Fruit fly (Drosophila melanogaster) whole organism, prepupa: ENCODE data around the gene CG15155.

Experiments
- Blimp-1 ChIP-seq: fragments of 200-800 bp; sonication (Bioruptor generic); optimal IDR thresholded peaks from 3 replicates; lab custom pipeline; 2017; ENCODE audit warnings: missing biosample characterization, missing genetic modification characterization, mild to moderate bottlenecking, moderate library complexity, missing genetic modification reagents
- CG10669 ChIP-seq: fragments of 200-800 bp; sonication (Bioruptor generic); optimal IDR thresholded peaks from 3 replicates; lab custom pipeline; 2018; ENCODE audit warnings: missing biosample characterization, mild to moderate bottlenecking, missing genetic modification characterization, moderate library complexity
- CG11294 ChIP-seq: fragments of 200-800 bp; sonication (Bioruptor generic); IDR thresholded peaks from 2 replicates; pipeline ENCODE4 v1.3.6; 2022; ENCODE audit warnings: missing biosample characterization, missing genetic modification characterization
- CG11762 ChIP-seq: fragments of 200-800 bp; sonication (Bioruptor generic); optimal IDR thresholded peaks from 3 replicates; lab custom pipeline; 2016; ENCODE audit warnings: missing biosample characterization, missing genetic modification characterization; ENCODE audit not compliant: insufficient read depth
- CG1621 ChIP-seq: fragments of 200-800 bp; sonication (Bioruptor generic); optimal IDR thresholded peaks from 3 replicates; lab custom pipeline; 2018; ENCODE audit warnings: missing biosample characterization, mild to moderate bottlenecking, missing genetic modification characterization
- CG3032 ChIP-seq: fragments of 200-800 bp; optimal IDR thresholded peaks from 2 replicates; lab custom pipeline; 2019; ENCODE audit warnings: missing biosample characterization, mild to moderate bottlenecking, missing genetic modification characterization, moderate library complexity
- CG31627 ChIP-seq: fragments of 200-800 bp; sonication (Bioruptor generic); optimal IDR thresholded peaks from 3 replicates; lab custom pipeline; 2016; ENCODE audit warnings: missing biosample characterization, missing genetic modification characterization
- CG32006 ChIP-seq: fragments of 200-800 bp; sonication (Bioruptor generic); optimal IDR thresholded peaks from 3 replicates; lab custom pipeline; 2017; ENCODE audit warnings: missing biosample characterization, mild to moderate bottlenecking, missing genetic modification characterization
- CG34406 ChIP-seq: fragments of 200-800 bp; sonication (Bioruptor generic); optimal IDR thresholded peaks from 3 replicates; lab custom pipeline; 2016; ENCODE audit warnings: missing biosample characterization, missing genetic modification characterization
- CG3919 ChIP-seq: fragments of 200-800 bp; sonication (Bioruptor generic); optimal IDR thresholded peaks from 3 replicates; lab custom pipeline; 2016; ENCODE audit warnings: missing biosample characterization, missing genetic modification characterization
- CG4318 ChIP-seq: fragments of 200-800 bp; sonication (Bioruptor generic); optimal IDR thresholded peaks from 3 replicates; lab custom pipeline; 2017; ENCODE audit warnings: missing biosample characterization, mild to moderate bottlenecking, missing genetic modification characterization
- CG6163 ChIP-seq: fragments of 200-800 bp; sonication (Bioruptor generic); IDR thresholded peaks from 3 replicates; pipeline ENCODE4 v1.3.6; 2022; ENCODE audit warnings: missing biosample characterization, missing genetic modification characterization
- CG6276 ChIP-seq: fragments of 200-800 bp; sonication (Bioruptor generic); optimal IDR thresholded peaks from 2 replicates; lab custom pipeline; 2017; ENCODE audit warnings: missing biosample characterization, mild to moderate bottlenecking, missing genetic modification characterization
- CG6854 ChIP-seq: fragments of 200-800 bp; sonication (Bioruptor generic); optimal IDR thresholded peaks from 2 replicates; lab custom pipeline; 2017; ENCODE audit warnings: missing biosample characterization, mild to moderate bottlenecking, missing genetic modification characterization
- CG7368 ChIP-seq: fragments of 200-800 bp; sonication (Bioruptor generic); optimal IDR thresholded peaks from 3 replicates; lab custom pipeline; 2016; ENCODE audit warnings: missing biosample characterization, missing genetic modification characterization
- CG8119 ChIP-seq: fragments of 200-800 bp; sonication (Bioruptor generic); IDR thresholded peaks from 3 replicates; pipeline ENCODE4 v1.3.6; 2022; ENCODE audit warnings: missing biosample characterization, missing genetic modification characterization
- CG8632 ChIP-seq: fragments of 200-800 bp; sonication (Bioruptor generic); optimal IDR thresholded peaks from 3 replicates; lab custom pipeline; 2016; ENCODE audit warnings: missing biosample characterization, missing genetic modification characterization
- CG9139 ChIP-seq: fragments of 200-800 bp; sonication (Bioruptor generic); optimal IDR thresholded peaks from 3 replicates; lab custom pipeline; 2017; ENCODE audit warnings: missing biosample characterization, mild to moderate bottlenecking, missing genetic modification characterization
- Eip75B ChIP-seq: fragments of 200-800 bp; sonication (Bioruptor generic); optimal IDR thresholded peaks from 3 replicates; lab custom pipeline; 2016; ENCODE audit warnings: missing biosample characterization, missing genetic modification characterization
- Eip78C ChIP-seq: fragments of 200-800 bp; sonication (Bioruptor generic); peaks from one replicate; lab custom pipeline; 2016; ENCODE audit warnings: missing biosample characterization, missing genetic modification characterization
- Ets21C ChIP-seq: fragments of 200-800 bp; sonication (Bioruptor generic); optimal IDR thresholded peaks from 3 replicates; lab custom pipeline; 2016; ENCODE audit warnings: missing biosample characterization, missing genetic modification characterization
- Ets96B ChIP-seq: fragments of 200-800 bp; optimal IDR thresholded peaks from 2 replicates; lab custom pipeline; 2019; ENCODE audit warnings: missing biosample characterization, mild to moderate bottlenecking, missing genetic modification characterization, moderate library complexity
- Gug ChIP-seq: fragments of 200-800 bp; sonication (Bioruptor generic); IDR thresholded peaks from 2 replicates; pipeline ENCODE4 v1.3.6; 2022; ENCODE audit warnings: missing biosample characterization, missing genetic modification characterization
- Hr38 ChIP-seq: sonication (Bioruptor generic); optimal IDR thresholded peaks from 2 replicates; lab custom pipeline; 2016; ENCODE audit warnings: missing biosample characterization, missing genetic modification characterization
- Hr4 ChIP-seq: fragments of 200-800 bp; sonication (Bioruptor generic); optimal IDR thresholded peaks from 3 replicates; lab custom pipeline; 2016; ENCODE audit warnings: missing biosample characterization, missing genetic modification characterization
- Lpt ChIP-seq: fragments of 200-800 bp; sonication (Bioruptor generic); optimal IDR thresholded peaks from 3 replicates; lab custom pipeline; 2016; ENCODE audit warnings: missing biosample characterization, missing genetic modification characterization
- Met ChIP-seq: fragments of 200-800 bp; sonication (Bioruptor generic); optimal IDR thresholded peaks from 3 replicates; lab custom pipeline; 2016; ENCODE audit warnings: missing biosample characterization, missing genetic modification characterization
- OdsH ChIP-seq: fragments of 200-800 bp; sonication (Bioruptor generic); optimal IDR thresholded peaks from 3 replicates; lab custom pipeline; 2016; ENCODE audit warnings: missing biosample characterization, missing genetic modification characterization
- Smox ChIP-seq: fragments of 200-800 bp; sonication (Bioruptor generic); optimal IDR thresholded peaks from 3 replicates; lab custom pipeline; 2016; ENCODE audit warnings: missing biosample characterization, missing genetic modification characterization
- Sox14 ChIP-seq: fragments of 200-800 bp; sonication (Bioruptor generic); optimal IDR thresholded peaks from 3 replicates; lab custom pipeline; 2016; ENCODE audit warnings: missing biosample characterization, missing genetic modification characterization
- Sox15 ChIP-seq: fragments of 200-800 bp; sonication (Bioruptor generic); optimal IDR thresholded peaks from 3 replicates; lab custom pipeline; 2016; ENCODE audit warnings: missing biosample characterization, missing genetic modification characterization
- achi ChIP-seq: fragments of 200-800 bp; sonication (Bioruptor generic); optimal IDR thresholded peaks from 3 replicates; lab custom pipeline; 2016; ENCODE audit warnings: missing biosample characterization, missing genetic modification characterization
- acj6 ChIP-seq: fragments of 200-800 bp; sonication (Bioruptor generic); optimal IDR thresholded peaks from 3 replicates; lab custom pipeline; 2016; ENCODE audit warnings: missing biosample characterization, missing genetic modification characterization
- cyc ChIP-seq: fragments of 200-800 bp; sonication (Bioruptor generic); optimal IDR thresholded peaks from 3 replicates; lab custom pipeline; 2016; ENCODE audit warnings: missing biosample characterization, missing genetic modification characterization
- dac ChIP-seq: fragments of 200-800 bp; sonication (Bioruptor generic); optimal IDR thresholded peaks from 2 replicates; lab custom pipeline; 2017; ENCODE audit warnings: missing biosample characterization, mild to moderate bottlenecking, missing genetic modification characterization
- dsx ChIP-seq: fragments of 200-800 bp; optimal IDR thresholded peaks from 3 replicates; lab custom pipeline; 2019; ENCODE audit warnings: missing biosample characterization, mild to moderate bottlenecking, missing genetic modification characterization, moderate library complexity; ENCODE audit not compliant: poor library complexity, severe bottlenecking
- esn ChIP-seq: fragments of 200-800 bp; sonication (Bioruptor generic); optimal IDR thresholded peaks from 2 replicates; lab custom pipeline; 2016; ENCODE audit warnings: missing biosample characterization, mild to moderate bottlenecking, missing genetic modification characterization, moderate library complexity
- fd59A ChIP-seq: fragments of 200-800 bp; sonication (Bioruptor generic); optimal IDR thresholded peaks from 2 replicates; lab custom pipeline; 2017; ENCODE audit warnings: missing biosample characterization, mild to moderate bottlenecking, missing genetic modification characterization, missing genetic modification reagents
- fkh ChIP-seq: fragments of 200-800 bp; sonication (Bioruptor generic); optimal IDR thresholded peaks from 3 replicates; lab custom pipeline; 2017; ENCODE audit warnings: missing biosample characterization, mild to moderate bottlenecking, missing genetic modification characterization, moderate library complexity
- lz ChIP-seq: fragments of 200-800 bp; sonication (Bioruptor generic); optimal IDR thresholded peaks from 3 replicates; lab custom pipeline; 2016; ENCODE audit warnings: missing biosample characterization, missing genetic modification characterization
- net ChIP-seq: fragments of 200-800 bp; sonication (Bioruptor generic); optimal IDR thresholded peaks from 3 replicates; lab custom pipeline; 2016; ENCODE audit warnings: missing biosample characterization, missing genetic modification characterization
- pdm3 ChIP-seq: fragments of 200-800 bp; sonication (Bioruptor generic); optimal IDR thresholded peaks from 3 replicates; lab custom pipeline; 2016; ENCODE audit warnings: missing biosample characterization, missing genetic modification characterization
- salr ChIP-seq, 2 experiments: fragments of 200-800 bp; sonication (Bioruptor generic); optimal IDR thresholded peaks; 3 replicates each; lab custom pipeline; 2016 to 2018; ENCODE audit warnings: missing biosample characterization in 2 of 2, missing genetic modification characterization in 2 of 2, mild to moderate bottlenecking in 1 of 2
- spab ChIP-seq: fragments of 200-800 bp; sonication (Bioruptor generic); optimal IDR thresholded peaks from 2 replicates; lab custom pipeline; 2017; ENCODE audit warnings: missing biosample characterization, mild to moderate bottlenecking, missing genetic modification characterization, missing genetic modification reagents
- ss ChIP-seq, 2 experiments: fragments of 200-800 bp; sonication (Bioruptor generic); optimal IDR thresholded peaks; 2 replicates in 1 of 2; 3 replicates in 1 of 2; lab custom pipeline; 2017 to 2018; ENCODE audit warnings: mild to moderate bottlenecking in 2 of 2, missing biosample characterization in 2 of 2, missing genetic modification characterization in 2 of 2, moderate library complexity in 1 of 2
- topi ChIP-seq: fragments of 200-800 bp; sonication (Bioruptor generic); optimal IDR thresholded peaks from 3 replicates; lab custom pipeline; 2016; ENCODE audit warnings: missing biosample characterization, missing genetic modification characterization
- vri ChIP-seq: fragments of 200-800 bp; sonication (Bioruptor generic); optimal IDR thresholded peaks from 3 replicates; lab custom pipeline; 2016; ENCODE audit warnings: missing biosample characterization, mild to moderate bottlenecking, missing genetic modification characterization

CG15155 gene

dm6 chr2L:18145253-18145652, 9.4 kb upstream of the CG15155 start (continued):
- TF ChIP-seq salr (GFP tag; optimal IDR thresholded peaks at IDR 0.05; lab: Kevin White, UChicago) = peak; percentile 69 to 83
- peak; percentile 62 for TF ChIP-seq Gug (GFP tag; lab: Robert Waterston, UW)
- TF ChIP-seq Hr4 (GFP tag; lab: Kevin White, UChicago) = peak; percentile 84
- TF ChIP-seq Met (GFP tag; lab: Kevin White, UChicago) = peak; percentile 96
- TF ChIP-seq dac (GFP tag; lab: Kevin White, UChicago) = peak; percentile 26
- TF ChIP-seq Lpt (GFP tag; lab: Kevin White, UChicago) = peak; percentile 78
- TF ChIP-seq CG32006 = peak; percentile 82
- TF ChIP-seq Eip78C = peak; percentile 97
- TF ChIP-seq CG8119 (GFP tag; lab: Robert Waterston, UW) = peak; percentile 85
- peak; percentile 89 for TF ChIP-seq Ets21C (GFP tag; lab: Kevin White, UChicago)
- peak; percentile 87 for TF ChIP-seq net (GFP tag; lab: Kevin White, UChicago)
- peak; percentile 90 for TF ChIP-seq CG7368 (GFP tag; lab: Kevin White, UChicago)
- peak; percentile 93 for TF ChIP-seq Sox14
- TF ChIP-seq CG9139 (GFP tag; lab: Kevin White, UChicago) = peak; percentile 88
- TF ChIP-seq dsx (GFP tag; lab: Kevin White, UChicago) = peak; percentile 89
- peak; percentile 94 for TF ChIP-seq CG31627 (GFP tag; lab: Kevin White, UChicago)
- peak; percentile 93 for TF ChIP-seq cyc
- TF ChIP-seq pdm3 (GFP tag; lab: Kevin White, UChicago) = peak; percentile 92
- TF ChIP-seq acj6 (GFP tag; lab: Kevin White, UChicago) = peak; percentile 95
- peak; percentile 92 for TF ChIP-seq OdsH
- TF ChIP-seq CG11762 (GFP tag; lab: Kevin White, UChicago) = peak; percentile 89
- TF ChIP-seq Ets96B (tag; lab: Kevin White, UChicago) = peak; percentile 91
- peak; percentile 76 for TF ChIP-seq fkh (GFP tag; lab: Kevin White, UChicago)
- TF ChIP-seq CG4318 (GFP tag; lab: Kevin White, UChicago) = peak; percentile 61
- peak; percentile 53 for TF ChIP-seq CG6276
- peak; percentile 76; the same call in 1 of the 2 replicates for TF ChIP-seq CG11294 (GFP tag; lab: Robert Waterston, UW)
- TF ChIP-seq esn (GFP tag; lab: Kevin White, UChicago) = peak; percentile 96
- peak; percentile 89 for TF ChIP-seq CG10669 (GFP tag; lab: Kevin White, UChicago)
- TF ChIP-seq CG34406 (GFP tag; lab: Kevin White, UChicago) = peak; percentile 92
- peak; percentile 95 for TF ChIP-seq topi (GFP tag; lab: Kevin White, UChicago)
- TF ChIP-seq vri (GFP tag; lab: Kevin White, UChicago) = peak; percentile 94
- peak; percentile 87 for TF ChIP-seq fd59A
- TF ChIP-seq ss (GFP tag; optimal IDR thresholded peaks at IDR 0.05; lab: Kevin White, UChicago) = peak; percentile 86 to 93
- TF ChIP-seq CG8632 (GFP tag; lab: Kevin White, UChicago) = peak; percentile 92
- TF ChIP-seq lz (GFP tag; lab: Kevin White, UChicago) = peak; percentile 93
- TF ChIP-seq Smox = peak; percentile 91
- TF ChIP-seq CG3032 (tag; lab: Kevin White, UChicago) = peak; percentile 89
- TF ChIP-seq Blimp-1 (GFP tag; lab: Kevin White, UChicago) = peak; percentile 75

dm6 chr2L:18145826-18146225, 8.8 kb upstream of the CG15155 start:
- no peak for TF ChIP-seq Smox

- peak; percentile 48 for TF ChIP-seq topi (GFP tag; lab: Kevin White, UChicago)
- peak; percentile 50 for TF ChIP-seq CG4318 (GFP tag; lab: Kevin White, UChicago)
- peak; percentile 33 for TF ChIP-seq Ets21C (GFP tag; lab: Kevin White, UChicago)
- TF ChIP-seq Sox14 = peak; percentile 59
- TF ChIP-seq CG3919 (GFP tag; lab: Kevin White, UChicago) = peak; percentile 57
- TF ChIP-seq CG6854 (GFP tag; lab: Kevin White, UChicago) = no peak
- peak; percentile 54 for TF ChIP-seq Sox15 (GFP tag; lab: Kevin White, UChicago)
- peak; percentile 36 for TF ChIP-seq CG1621 (tag; lab: Kevin White, UChicago)
- peak; percentile 41 for TF ChIP-seq CG9139 (GFP tag; lab: Kevin White, UChicago)
- TF ChIP-seq CG7368 (GFP tag; lab: Kevin White, UChicago) = peak; percentile 28
- peak; percentile 72 for TF ChIP-seq CG3032 (tag; lab: Kevin White, UChicago)
- peak; percentile 64 for TF ChIP-seq spab (GFP tag; lab: Kevin White, UChicago)
- TF ChIP-seq Blimp-1 (GFP tag; lab: Kevin White, UChicago) = no peak
- TF ChIP-seq cyc = peak; percentile 27
- TF ChIP-seq Eip75B (GFP tag; lab: Kevin White, UChicago) = peak; percentile 67
- no peak for TF ChIP-seq dac (GFP tag; lab: Kevin White, UChicago)
- TF ChIP-seq CG6163 = peak; percentile 27; the same call in 1 of the 3 replicates
- TF ChIP-seq Hr38 (GFP tag; lab: Kevin White, UChicago) = no peak
- peak; percentile 67 for TF ChIP-seq Met (GFP tag; lab: Kevin White, UChicago)
- peak; percentile 41 for TF ChIP-seq achi (GFP tag; lab: Kevin White, UChicago)
- no peak for TF ChIP-seq fkh (GFP tag; lab: Kevin White, UChicago)
Observed at dm6 chr2L:18146618-18147099, 8.0 kb upstream of the CG15155 start.
